Fruit fly (Drosophila melanogaster) whole organism, embryonic: ENCODE results near the gene CG8668.

Source experiments
- Asciz ChIP-seq: fragments of 200-800 bp; sonication (Bioruptor generic); optimal IDR thresholded peaks from 2 replicates; lab custom pipeline; 2017; ENCODE audit warnings: missing biosample characterization, mild to moderate bottlenecking, missing genetic modification characterization, missing genetic modification reagents
- B-H1 ChIP-seq: fragments of 200-800 bp; sonication (Bioruptor generic); IDR thresholded peaks from 3 replicates; pipeline ENCODE4 v1.3.6; 2022; ENCODE audit warnings: missing biosample characterization, missing genetic modification characterization
- Bdp1 ChIP-seq: fragments of 200-800 bp; sonication (Bioruptor generic); optimal IDR thresholded peaks from 3 replicates; lab custom pipeline; 2016; ENCODE audit warnings: missing biosample characterization, missing genetic modification characterization
- CG10979 ChIP-seq: fragments of 200-800 bp; sonication (Bioruptor generic); optimal IDR thresholded peaks from 2 replicates; lab custom pipeline; 2018; ENCODE audit warnings: missing biosample characterization, mild to moderate bottlenecking, missing genetic modification characterization, moderate library complexity
- CG11398 ChIP-seq: fragments of 200-800 bp; sonication (Bioruptor generic); optimal IDR thresholded peaks from 2 replicates; lab custom pipeline; 2016; ENCODE audit warnings: missing biosample characterization, missing genetic modification characterization
- CG13287 ChIP-seq: fragments of 200-800 bp; sonication (Bioruptor generic); IDR thresholded peaks from 2 replicates; pipeline ENCODE4 v1.3.6; 2022; ENCODE audit warnings: missing biosample characterization, missing genetic modification characterization; ENCODE audit not compliant: partially characterized antibody
- CG13296 ChIP-seq: fragments of 200-800 bp; sonication (Bioruptor generic); optimal IDR thresholded peaks from 3 replicates; lab custom pipeline; 2018; ENCODE audit warnings: missing biosample characterization, mild to moderate bottlenecking, missing genetic modification characterization
- CG14667 ChIP-seq: fragments of 200-800 bp; sonication (Bioruptor generic); IDR thresholded peaks from 2 replicates; pipeline ENCODE4 v1.3.6; 2022; ENCODE audit warnings: missing biosample characterization, missing genetic modification characterization
- CG15011 ChIP-seq: fragments of 200-800 bp; sonication (Bioruptor generic); optimal IDR thresholded peaks from 3 replicates; lab custom pipeline; 2018; ENCODE audit warnings: missing biosample characterization, mild to moderate bottlenecking, missing genetic modification characterization
- CG15601 ChIP-seq: fragments of 200-800 bp; sonication (Bioruptor generic); optimal IDR thresholded peaks from 3 replicates; lab custom pipeline; 2019; ENCODE audit warnings: missing biosample characterization, mild to moderate bottlenecking, missing genetic modification characterization, moderate library complexity
- CG16863 ChIP-seq: fragments of 200-800 bp; sonication (Bioruptor generic); optimal IDR thresholded peaks from 3 replicates; lab custom pipeline; 2016; ENCODE audit warnings: missing biosample characterization, missing genetic modification characterization
- CG18619 ChIP-seq: fragments of 200-800 bp; sonication (Bioruptor generic); optimal IDR thresholded peaks from 3 replicates; lab custom pipeline; 2017; ENCODE audit warnings: missing biosample characterization, mild to moderate bottlenecking, missing genetic modification characterization
- CG33557 ChIP-seq: fragments of 200-800 bp; sonication (Bioruptor generic); optimal IDR thresholded peaks from 2 replicates; lab custom pipeline; 2019; ENCODE audit warnings: missing biosample characterization, mild to moderate bottlenecking, missing genetic modification characterization, moderate library complexity
- CG4617 ChIP-seq: fragments of 200-800 bp; sonication (Bioruptor generic); optimal IDR thresholded peaks from 3 replicates; lab custom pipeline; 2016; ENCODE audit warnings: missing biosample characterization, missing genetic modification characterization, borderline replicate concordance
- CG6654 ChIP-seq: fragments of 200-800 bp; sonication (Bioruptor generic); optimal IDR thresholded peaks from 2 replicates; lab custom pipeline; 2017; ENCODE audit warnings: missing biosample characterization, mild to moderate bottlenecking, missing genetic modification characterization
- CG7963 ChIP-seq: fragments of 200-800 bp; sonication (Bioruptor generic); IDR thresholded peaks from 3 replicates; pipeline ENCODE4 v1.3.6; 2022; ENCODE audit warnings: missing biosample characterization, missing genetic modification characterization; ENCODE audit not compliant: partially characterized antibody
- CG9437 ChIP-seq: fragments of 200-800 bp; sonication (Bioruptor generic); optimal IDR thresholded peaks from 2 replicates; lab custom pipeline; 2018; ENCODE audit warnings: missing biosample characterization, mild to moderate bottlenecking, missing genetic modification characterization
- CG9876 ChIP-seq: fragments of 200-800 bp; sonication (Bioruptor generic); optimal IDR thresholded peaks from 2 replicates; lab custom pipeline; 2016; ENCODE audit warnings: missing biosample characterization, missing genetic modification characterization
- Eip74EF ChIP-seq, 2 experiments: fragments of 200-800 bp in 1 of 2; fragments of >200 bp in 1 of 2; sonication (Bioruptor generic) in 1 of 2; optimal IDR thresholded peaks; 2 replicates each; lab custom pipeline; 2017 to 2019; ENCODE audit warnings: missing biosample characterization in 2 of 2, missing genetic modification characterization in 2 of 2, mild to moderate bottlenecking in 1 of 2, moderate library complexity in 1 of 2
- GATAe ChIP-seq: fragments of 200-800 bp; sonication (Bioruptor generic); conservative IDR thresholded peaks from 2 replicates; pipeline ENCODE4 v1.3.6; 2022; ENCODE audit warnings: missing biosample characterization, missing genetic modification characterization
- Hr78 ChIP-seq, 2 experiments: fragments of 200-800 bp in 1 of 2; fragments of >200 bp in 1 of 2; sonication (Bioruptor generic) in 1 of 2; optimal IDR thresholded peaks; 2 replicates each; lab custom pipeline; 2017 to 2019; ENCODE audit warnings: missing biosample characterization in 2 of 2, missing genetic modification characterization in 2 of 2, mild to moderate bottlenecking in 1 of 2, moderate library complexity in 1 of 2
- Lpt ChIP-seq: fragments of >200 bp; optimal IDR thresholded peaks from 2 replicates; lab custom pipeline; 2018; ENCODE audit warnings: missing biosample characterization, missing genetic modification characterization
- Max ChIP-seq: fragments of 200-800 bp; sonication (Bioruptor generic); optimal IDR thresholded peaks from 2 replicates; lab custom pipeline; 2016; ENCODE audit warnings: missing biosample characterization, mild to moderate bottlenecking, missing genetic modification characterization
- Med ChIP-seq: fragments of 200-800 bp; sonication (Bioruptor generic); peaks from one replicate; lab custom pipeline; 2016; ENCODE audit warnings: missing biosample characterization, missing genetic modification characterization, mild to moderate bottlenecking, inconsistent platforms, moderate library complexity
- Oli ChIP-seq: fragments of 200-800 bp; sonication (Bioruptor generic); optimal IDR thresholded peaks from 2 replicates; lab custom pipeline; 2018; ENCODE audit warnings: missing biosample characterization, mild to moderate bottlenecking, missing genetic modification characterization, moderate library complexity
- Opbp ChIP-seq: fragments of 200-800 bp; sonication (Bioruptor generic); IDR thresholded peaks from 3 replicates; pipeline ENCODE4 v1.3.6; 2022; ENCODE audit warnings: missing biosample characterization, missing genetic modification characterization; ENCODE audit not compliant: partially characterized antibody
- Sin3A ChIP-seq: fragments of >200 bp; optimal IDR thresholded peaks from 2 replicates; lab custom pipeline; 2018
- chif ChIP-seq, 2 experiments: fragments of 200-800 bp; sonication (Bioruptor generic); optimal IDR thresholded peaks; 3 replicates each; lab custom pipeline; 2016; ENCODE audit warnings: missing biosample characterization in 2 of 2, missing genetic modification characterization in 2 of 2
- ci ChIP-seq: fragments of 200-800 bp; sonication (Bioruptor generic); IDR thresholded peaks from 3 replicates; pipeline ENCODE4 v1.3.6; 2022; ENCODE audit warnings: missing biosample characterization, missing genetic modification characterization
- fd102C ChIP-seq: fragments of 200-800 bp; sonication (Bioruptor generic); optimal IDR thresholded peaks from 2 replicates; lab custom pipeline; 2018; ENCODE audit warnings: missing biosample characterization, mild to moderate bottlenecking, missing genetic modification characterization, moderate library complexity
- fd3F ChIP-seq: fragments of 200-800 bp; sonication (Bioruptor generic); optimal IDR thresholded peaks from 2 replicates; lab custom pipeline; 2018; ENCODE audit warnings: missing biosample characterization, mild to moderate bottlenecking, missing genetic modification characterization, moderate library complexity
- grn ChIP-seq: fragments of 200-800 bp; sonication (Bioruptor generic); optimal IDR thresholded peaks from 3 replicates; lab custom pipeline; 2017; ENCODE audit warnings: missing biosample characterization, missing genetic modification characterization
- gsb ChIP-seq: fragments of 200-800 bp; sonication (Bioruptor generic); IDR thresholded peaks from 2 replicates; pipeline ENCODE4 v1.3.6; 2022; ENCODE audit warnings: missing biosample characterization, missing genetic modification characterization
- gt ChIP-seq: fragments of 200-800 bp; sonication (Bioruptor generic); IDR thresholded peaks from 2 replicates; pipeline ENCODE4 v1.3.6; 2022; ENCODE audit warnings: missing biosample characterization, missing genetic modification characterization
- her ChIP-seq: fragments of 200-800 bp; sonication (Bioruptor generic); optimal IDR thresholded peaks from 2 replicates; lab custom pipeline; 2016; ENCODE audit warnings: missing biosample characterization, missing genetic modification characterization
- kah ChIP-seq: fragments of 200-800 bp; sonication (Bioruptor generic); optimal IDR thresholded peaks from 2 replicates; lab custom pipeline; 2018; ENCODE audit warnings: missing biosample characterization, mild to moderate bottlenecking, missing genetic modification characterization
- mam ChIP-seq: fragments of 200-800 bp; sonication (Bioruptor generic); optimal IDR thresholded peaks from 3 replicates; lab custom pipeline; 2016; ENCODE audit warnings: missing biosample characterization, missing genetic modification characterization
- nmo ChIP-seq: fragments of 200-800 bp; sonication (Bioruptor generic); optimal IDR thresholded peaks from 2 replicates; lab custom pipeline; 2018; ENCODE audit warnings: missing biosample characterization, mild to moderate bottlenecking, missing genetic modification characterization, moderate library complexity
- oc ChIP-seq: fragments of 200-800 bp; sonication (Bioruptor generic); optimal IDR thresholded peaks from 2 replicates; lab custom pipeline; 2018; ENCODE audit warnings: missing biosample characterization, mild to moderate bottlenecking, missing genetic modification characterization, moderate library complexity
- onecut ChIP-seq: fragments of 200-800 bp; sonication (Bioruptor generic); IDR thresholded peaks from 2 replicates; pipeline ENCODE4 v1.3.6; 2022; ENCODE audit warnings: missing biosample characterization, missing genetic modification characterization
- pfk ChIP-seq: fragments of 200-800 bp; sonication (Bioruptor generic); optimal IDR thresholded peaks from 2 replicates; lab custom pipeline; 2018; ENCODE audit warnings: missing biosample characterization, mild to moderate bottlenecking, missing genetic modification characterization, moderate library complexity
- run ChIP-seq: fragments of 200-800 bp; sonication (Bioruptor generic); optimal IDR thresholded peaks from 3 replicates; lab custom pipeline; 2018; ENCODE audit warnings: missing biosample characterization, mild to moderate bottlenecking, missing genetic modification characterization
- salm ChIP-seq: fragments of 200-800 bp; sonication (Bioruptor generic); optimal IDR thresholded peaks from 2 replicates; lab custom pipeline; 2018; ENCODE audit warnings: missing biosample characterization, mild to moderate bottlenecking, missing genetic modification characterization
- slbo ChIP-seq: fragments of 200-800 bp; sonication (Bioruptor generic); IDR thresholded peaks from 2 replicates; pipeline ENCODE4 v1.3.6; 2022; ENCODE audit warnings: missing biosample characterization, missing genetic modification characterization
- tap ChIP-seq: fragments of 200-800 bp; optimal IDR thresholded peaks from 3 replicates; lab custom pipeline; 2019; ENCODE audit warnings: missing biosample characterization, mild to moderate bottlenecking, missing genetic modification characterization, moderate library complexity
- tgo ChIP-seq: fragments of 200-800 bp; sonication (Bioruptor generic); IDR thresholded peaks from 3 replicates; pipeline ENCODE4 v1.3.6; 2022; ENCODE audit warnings: missing biosample characterization, missing genetic modification characterization
- tin ChIP-seq: fragments of 200-800 bp; sonication (Bioruptor generic); optimal IDR thresholded peaks from 3 replicates; lab custom pipeline; 2016; ENCODE audit warnings: missing biosample characterization, missing genetic modification characterization
- yki ChIP-seq: fragments of >200 bp; optimal IDR thresholded peaks from 3 replicates; lab custom pipeline; 2018
- zfh2 ChIP-seq: fragments of 200-800 bp; sonication (Bioruptor generic); optimal IDR thresholded peaks from 2 replicates; lab custom pipeline; 2016; ENCODE audit warnings: missing biosample characterization, missing genetic modification characterization

The CG8668 gene

DNA sequence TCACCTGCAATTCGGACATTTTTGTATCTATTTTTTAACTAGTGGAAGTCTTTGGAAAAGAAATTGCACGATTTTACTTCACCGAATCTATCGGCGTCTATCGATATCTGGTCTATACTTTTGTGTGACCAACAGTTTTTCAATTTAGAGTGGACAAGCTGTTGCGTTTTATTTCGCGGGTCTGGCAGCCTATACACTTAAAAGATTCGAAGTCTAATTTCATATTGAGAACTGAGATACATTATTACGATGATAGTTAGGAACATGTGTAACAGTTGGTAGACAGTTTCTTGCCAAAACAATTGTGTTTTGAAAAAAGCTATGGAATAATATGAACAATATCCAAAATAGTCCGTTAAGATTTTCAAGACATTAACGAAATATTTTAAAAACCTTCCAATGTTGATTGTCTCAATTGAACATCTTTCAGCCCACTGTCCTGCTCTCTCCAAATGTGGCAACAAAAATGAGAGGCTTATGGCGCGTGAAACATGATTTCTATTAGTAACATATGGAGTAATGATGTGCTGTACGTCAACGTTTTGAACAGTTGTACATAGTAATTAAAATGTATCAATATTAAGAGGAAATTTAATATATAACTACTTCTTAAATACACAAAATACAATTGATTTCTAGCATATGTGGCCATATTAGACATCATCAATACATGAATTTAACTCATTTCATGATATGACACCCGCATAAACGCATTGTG is 35.7 kb downstream of the CG8668 start, which contains the start of gene Acbp1:
Acbp1 (minus strand) TSS at position 146 of the 718 bp plus-strand sequence.
- TF ChIP-seq salm (tag; lab: Kevin White, UChicago) (peak; percentile 97), tap (peak; percentile 99), chif (GFP tag; optimal IDR thresholded peaks at IDR 0.05; lab: Kevin White, UChicago) (peak; percentile 91 to 95), CG14667 (GFP tag; lab: Robert Waterston, UW) (peak; percentile 80), ci (GFP tag; lab: Robert Waterston, UW) (peak; percentile 95), CG7963 (GFP tag; lab: Robert Waterston, UW) (peak; percentile 68; the same call in 2 of the 3 replicates), CG11398 (GFP tag; lab: Kevin White, UChicago) (peak; percentile 89), yki (lab: Kevin White, UChicago) (peak; percentile 65), Max (GFP tag; lab: Kevin White, UChicago) (peak; percentile 92), CG33557 (GFP tag; lab: Kevin White, UChicago) (peak; percentile 98), CG13296 (peak; percentile 99), CG9437 (GFP tag; lab: Kevin White, UChicago) (peak; percentile 93), CG10979 (tag; lab: Kevin White, UChicago) (peak; percentile 99), CG4617 (GFP tag; lab: Kevin White, UChicago) (peak; percentile 82), Opbp (GFP tag; lab: Robert Waterston, UW) (peak; percentile 78), kah (peak; percentile 93), grn (peak; percentile 67), Eip74EF (GFP tag; optimal IDR thresholded peaks at IDR 0.05; lab: Kevin White, UChicago) (peak in 1 of 2 experiments; percentile 99), CG6654 (peak; percentile 82), Oli (tag; lab: Kevin White, UChicago) (peak; percentile 96), CG15601 (peak; percentile 97), Sin3A (lab: Kevin White, UChicago) (peak; percentile 56), Lpt (GFP tag; lab: Kevin White, UChicago) (no peak), Bdp1 (peak; percentile 92), pfk (GFP tag; lab: Kevin White, UChicago) (peak; percentile 71), oc (tag; lab: Kevin White, UChicago) (peak; percentile 95), fd102C (peak; percentile 94), Asciz (GFP tag; lab: Kevin White, UChicago) (peak; percentile 97), CG9876 (GFP tag; lab: Kevin White, UChicago) (peak; percentile 96), fd3F (peak; percentile 92), tgo (peak; percentile 90), gsb (GFP tag; lab: Robert Waterston, UW) (peak; percentile 85), nmo (peak; percentile 96), slbo (GFP tag; lab: Robert Waterston, UW) (peak; percentile 94), GATAe (GFP tag; lab: Robert Waterston, UW) (peak; percentile 71), CG15011 (GFP tag; lab: Kevin White, UChicago) (peak; percentile 97), her (GFP tag; lab: Kevin White, UChicago) (peak; percentile 95), Hr78 (GFP tag; optimal IDR thresholded peaks at IDR 0.05; lab: Kevin White, UChicago) (peak in 1 of 2 experiments; percentile 92), zfh2 (GFP tag; lab: Kevin White, UChicago) (peak; percentile 97), mam (GFP tag; lab: Kevin White, UChicago) (peak; percentile 98), CG16863 (GFP tag; lab: Kevin White, UChicago) (peak; percentile 95), gt (GFP tag; lab: Robert Waterston, UW) (peak; percentile 68), run (peak; percentile 98), CG18619 (GFP tag; lab: Kevin White, UChicago) (peak; percentile 96), CG13287 (GFP tag; lab: Robert Waterston, UW) (peak; percentile 90), Med (GFP tag; lab: Kevin White, UChicago) (peak; percentile 99), tin (GFP tag; lab: Kevin White, UChicago) (peak; percentile 91), onecut (GFP tag; lab: Robert Waterston, UW) (peak; percentile 88), B-H1 (GFP tag; lab: Robert Waterston, UW) (peak; percentile 87)
